Worm (Caenorhabditis elegans): Measurements from ENCODE around the gene ubc-24.
A peak's percentile ranks its signal among the peaks of the same experiment; 100 is the strongest.

ubc-24 gene

DNA sequence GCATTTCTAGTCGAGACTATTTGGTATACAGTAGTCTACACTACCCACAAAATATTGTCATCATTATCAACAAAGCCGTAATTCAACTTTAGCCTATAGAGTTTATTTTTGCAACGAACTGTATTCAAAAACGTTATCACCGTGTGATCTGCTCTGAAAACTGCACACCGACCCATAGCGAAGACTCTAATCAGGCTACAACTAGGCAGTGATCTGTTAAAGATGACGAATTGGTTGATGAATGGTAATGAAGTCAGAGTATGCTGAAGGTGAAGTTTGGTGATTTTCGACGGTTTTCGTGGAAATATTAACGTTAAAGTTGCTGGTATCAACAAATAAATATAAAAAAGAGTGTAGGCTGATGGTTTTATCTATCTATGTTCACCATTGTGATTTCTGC, 18.5 kb upstream of the ubc-24 start (continued):
- TF ChIP-seq lir-3 (tag; optimal IDR thresholded peaks at IDR 0.05) (no peak), nhr-10 (tag; optimal IDR thresholded peaks at IDR 0.05) (peak; percentile 1), cey-2 (tag; optimal IDR thresholded peaks at IDR 0.05; ENCODE audit: borderline replicate concordance, insufficient read depth) (no peak), nhr-76 (tag; optimal IDR thresholded peaks at IDR 0.05) (no peak), pqm-1 (tag; optimal IDR thresholded peaks at IDR 0.05) (peak; percentile 80), T20F7.1 (GFP tag; optimal IDR thresholded peaks at IDR 0.05) (no peak), zip-2 (tag; optimal IDR thresholded peaks at IDR 0.05) (no peak), mxl-2 (GFP tag; conservative IDR thresholded peaks at IDR 0.05) (no peak), nhr-25 (tag; optimal IDR thresholded peaks at IDR 0.05; ENCODE audit: borderline replicate concordance, insufficient read depth) (no peak), nhr-237 (tag; optimal IDR thresholded peaks at IDR 0.05) (no peak), ama-1 (optimal IDR thresholded peaks at IDR 0.05) (no peak), vab-7 (GFP tag; IDR thresholded peaks at IDR 0.05) (no peak), saeg-2 (GFP tag; IDR thresholded peaks at IDR 0.05) (peak; percentile 57; the same call in 1 of the 2 replicates), nhr-28 (tag; optimal IDR thresholded peaks at IDR 0.05) (peak; percentile 74), lin-15B (tag; optimal IDR thresholded peaks at IDR 0.05) (no peak), ztf-11 (tag; optimal IDR thresholded peaks at IDR 0.05) (no peak), T26A8.4 (GFP tag; IDR thresholded peaks at IDR 0.05) (no peak), mdl-1 (tag; optimal IDR thresholded peaks at IDR 0.05) (no peak), nhr-11 (tag; optimal IDR thresholded peaks at IDR 0.05) (no peak), ZK337.2 (GFP tag; IDR thresholded peaks at IDR 0.05) (no peak), spr-1 (tag; optimal IDR thresholded peaks at IDR 0.05) (no peak), spr-3 (GFP tag; optimal IDR thresholded peaks at IDR 0.05) (no peak), F44E2.7 (GFP tag; IDR thresholded peaks at IDR 0.05) (no peak), aha-1 (tag) (no peak), ctbp-1 (GFP tag; IDR thresholded peaks at IDR 0.05) (no peak), unc-130 (GFP tag; optimal IDR thresholded peaks at IDR 0.05) (no peak), Y75B8A.6 (GFP tag; IDR thresholded peaks at IDR 0.05) (no peak), daf-12 (tag; optimal IDR thresholded peaks at IDR 0.05) (no peak), lsy-2 (tag; optimal IDR thresholded peaks at IDR 0.05) (no peak), gei-8 (GFP tag; optimal IDR thresholded peaks at IDR 0.05) (no peak), arid-1 (GFP tag; conservative IDR thresholded peaks at IDR 0.05) (no peak), php-3 (GFP tag; IDR thresholded peaks at IDR 0.05) (peak; percentile 84), hmg-1.1 (GFP tag; IDR thresholded peaks at IDR 0.05) (no peak), daf-19 (GFP tag; conservative IDR thresholded peaks at IDR 0.05) (no peak), nhr-77 (tag; optimal IDR thresholded peaks at IDR 0.05) (no peak), attf-4 (tag; optimal IDR thresholded peaks at IDR 0.05) (no peak), F37D6.2 (tag; optimal IDR thresholded peaks at IDR 0.05) (no peak), hlh-11 (tag; optimal IDR thresholded peaks at IDR 0.05) (peak; percentile 76), zip-11 (GFP tag; IDR thresholded peaks at IDR 0.05) (no peak), lin-13 (GFP tag; optimal IDR thresholded peaks at IDR 0.05) (no peak), nhr-48 (tag; optimal IDR thresholded peaks at IDR 0.05) (peak; percentile 25), nhr-111 (GFP tag; optimal IDR thresholded peaks at IDR 0.05) (no peak), snpc-1.2 (GFP tag; IDR thresholded peaks at IDR 0.05) (no peak), lin-29 (GFP tag; IDR thresholded peaks at IDR 0.05) (no peak), ceh-28 (tag; optimal IDR thresholded peaks at IDR 0.05) (no peak), dpl-1 (GFP tag; optimal IDR thresholded peaks at IDR 0.05) (no peak), ceh-62 (tag; optimal IDR thresholded peaks at IDR 0.05) (no peak), egl-43 (GFP tag; IDR thresholded peaks at IDR 0.05) (no peak), ceh-44 (GFP tag; IDR thresholded peaks at IDR 0.05) (no peak)

All from whole organism, L4 larva.